Worm (Caenorhabditis elegans) whole organism, L1 larva: Measurements from ENCODE around the gene D1025.1.
A peak's percentile ranks its signal among the peaks of the same experiment; 100 is the strongest.

Experiments
- C16A3.4 ChIP-seq: fragments of 150-350 bp; optimal IDR thresholded peaks from 2 replicates; lab custom pipeline; 2014; ENCODE audit warnings: missing biosample characterization, missing genetic modification characterization
- C34B4.2 ChIP-seq: sonication (generic microtip); optimal IDR thresholded peaks from 2 replicates; lab custom pipeline; 2017; ENCODE audit warnings: mild to moderate bottlenecking, missing genetic modification characterization, missing compliant biosample characterization
- F16B12.6 ChIP-seq: fragments of 150-350 bp; optimal IDR thresholded peaks from 2 replicates; lab custom pipeline; 2014; ENCODE audit warnings: missing biosample characterization, missing genetic modification characterization
- Y116A8C.19 ChIP-seq: sonication (generic microtip); optimal IDR thresholded peaks from 2 replicates; lab custom pipeline; 2016; ENCODE audit warnings: missing compliant biosample characterization, missing genetic modification characterization, borderline replicate concordance
- ama-1 ChIP-seq: fragments of 150-350 bp; optimal IDR thresholded peaks from 2 replicates; lab custom pipeline; 2014
- blmp-1 ChIP-seq: fragments of 150-350 bp; optimal IDR thresholded peaks from 2 replicates; lab custom pipeline; 2014; ENCODE audit warnings: missing biosample characterization, missing genetic modification characterization
- ceh-8 ChIP-seq: fragments of 200-800 bp; sonication (Bioruptor generic); optimal IDR thresholded peaks from 2 replicates; lab custom pipeline; 2018; ENCODE audit warnings: mild to moderate bottlenecking, missing genetic modification characterization, moderate library complexity, missing compliant biosample characterization
- ces-1 ChIP-seq: fragments of 150-350 bp; optimal IDR thresholded peaks from 2 replicates; lab custom pipeline; 2014; ENCODE audit warnings: missing biosample characterization, missing genetic modification reagents, missing genetic modification characterization
- dpl-1 ChIP-seq, 3 experiments: fragments of 150-350 bp in 2 of 3; sonication (generic microtip) in 1 of 3; optimal IDR thresholded peaks; 2 replicates each; lab custom pipeline; 2014 to 2017; ENCODE audit warnings: missing biosample characterization in 3 of 3, missing genetic modification characterization in 3 of 3, missing genetic modification reagents in 3 of 3
- efl-1 ChIP-seq, 4 experiments: fragments of 150-350 bp; optimal IDR thresholded peaks in 3 of 4; peaks in 1 of 4; 1 replicate in 1 of 4; 2 replicates in 3 of 4; lab custom pipeline; 2014; ENCODE audit warnings: missing biosample characterization in 2 of 4, missing genetic modification characterization in 2 of 4, missing genetic modification reagents in 2 of 4
- egl-13 ChIP-seq: sonication (generic microtip); optimal IDR thresholded peaks from 2 replicates; lab custom pipeline; 2016; ENCODE audit warnings: missing genotype, missing genetic modification reagents, missing genetic modification characterization, missing compliant biosample characterization
- elt-2 ChIP-seq: sonication (generic microtip); optimal IDR thresholded peaks from 2 replicates; lab custom pipeline; 2016; ENCODE audit warnings: missing genetic modification characterization, mild to moderate bottlenecking, inconsistent platforms, missing compliant biosample characterization, missing genetic modification reagents
- elt-3 ChIP-seq, 6 experiments: fragments of 150-350 bp in 1 of 6; sonication (generic microtip); optimal IDR thresholded peaks; 2 replicates each; lab custom pipeline; 2017 to 2018; ENCODE audit warnings: missing biosample characterization in 6 of 6, missing genetic modification characterization in 6 of 6, inconsistent platforms in 1 of 6
- ets-5 ChIP-seq: fragments of 200-800 bp; sonication (Bioruptor generic); IDR thresholded peaks from 2 replicates; pipeline ENCODE4 v1.3.6; 2022; ENCODE audit warnings: missing genetic modification characterization, missing compliant biosample characterization
- fkh-8 ChIP-seq: sonication (generic microtip); optimal IDR thresholded peaks from 2 replicates; lab custom pipeline; 2016; ENCODE audit warnings: mild to moderate bottlenecking, missing genetic modification characterization, missing compliant biosample characterization
- grh-1 ChIP-seq: fragments of 200-800 bp; sonication (Bioruptor generic); IDR thresholded peaks from 2 replicates; pipeline ENCODE4 v1.3.6; 2022; ENCODE audit warnings: missing genetic modification reagents, missing genetic modification characterization, missing compliant biosample characterization
- hpl-2 ChIP-seq: fragments of 150-350 bp; optimal IDR thresholded peaks from 2 replicates; lab custom pipeline; 2014; ENCODE audit warnings: missing biosample characterization, missing genetic modification reagents, missing genetic modification characterization
- lin-14 ChIP-seq: fragments of 200-800 bp; sonication (Bioruptor generic); optimal IDR thresholded peaks from 2 replicates; lab custom pipeline; 2018; ENCODE audit warnings: mild to moderate bottlenecking, missing genetic modification characterization, moderate library complexity, missing compliant biosample characterization
- lin-35 ChIP-seq, 2 experiments: fragments of 150-350 bp; optimal IDR thresholded peaks; 2 replicates each; lab custom pipeline; 2014; ENCODE audit warnings: missing biosample characterization in 2 of 2, missing genetic modification characterization in 2 of 2, missing genetic modification reagents in 2 of 2
- lin-39 ChIP-seq: fragments of 150-350 bp; optimal IDR thresholded peaks from 2 replicates; lab custom pipeline; 2014; ENCODE audit warnings: missing biosample characterization, missing genetic modification reagents, missing genetic modification characterization
- lir-3 ChIP-seq: sonication (generic microtip); optimal IDR thresholded peaks from 2 replicates; lab custom pipeline; 2016; ENCODE audit warnings: mild to moderate bottlenecking, missing genetic modification characterization, moderate library complexity, missing compliant biosample characterization; ENCODE audit not compliant: poor library complexity
- lsy-2 ChIP-seq, 2 experiments: fragments of 150-350 bp; optimal IDR thresholded peaks; 2 replicates each; lab custom pipeline; 2014; ENCODE audit warnings: missing biosample characterization in 2 of 2, missing genetic modification characterization in 2 of 2
- mab-9 ChIP-seq: fragments of 200-800 bp; sonication (Bioruptor generic); IDR thresholded peaks from 2 replicates; pipeline ENCODE4 v1.3.6; 2022; ENCODE audit warnings: missing genetic modification reagents, missing genetic modification characterization, missing compliant biosample characterization
- mdl-1 ChIP-seq, 2 experiments: fragments of 150-350 bp; optimal IDR thresholded peaks; 2 replicates each; lab custom pipeline; 2014 to 2017; ENCODE audit warnings: missing biosample characterization in 2 of 2, missing genetic modification characterization in 2 of 2, inconsistent platforms in 1 of 2
- mef-2 ChIP-seq: fragments of 150-350 bp; optimal IDR thresholded peaks from 2 replicates; lab custom pipeline; 2014; ENCODE audit warnings: missing biosample characterization, missing genetic modification characterization
- nhr-12 ChIP-seq: sonication (generic microtip); optimal IDR thresholded peaks from 2 replicates; lab custom pipeline; 2017; ENCODE audit warnings: missing biosample characterization, missing genetic modification characterization
- nhr-237 ChIP-seq: fragments of 150-350 bp; optimal IDR thresholded peaks from 2 replicates; lab custom pipeline; 2014; ENCODE audit warnings: missing biosample characterization, missing genetic modification characterization
- nhr-28 ChIP-seq: fragments of 150-350 bp; optimal IDR thresholded peaks from 2 replicates; lab custom pipeline; 2014; ENCODE audit warnings: missing biosample characterization, missing genetic modification characterization
- nhr-47 ChIP-seq: sonication (generic microtip); optimal IDR thresholded peaks from 2 replicates; lab custom pipeline; 2016; ENCODE audit warnings: mild to moderate bottlenecking, missing genetic modification characterization, moderate library complexity, missing compliant biosample characterization
- nhr-71 ChIP-seq: sonication (generic microtip); optimal IDR thresholded peaks from 2 replicates; lab custom pipeline; 2016; ENCODE audit warnings: mild to moderate bottlenecking, missing genetic modification characterization, moderate library complexity, missing compliant biosample characterization
- nhr-76 ChIP-seq: sonication (generic microtip); optimal IDR thresholded peaks from 2 replicates; lab custom pipeline; 2017; ENCODE audit warnings: missing biosample characterization, missing genetic modification characterization
- nhr-85 ChIP-seq: sonication (generic microtip); peaks from one replicate; lab custom pipeline; 2016; ENCODE audit warnings: missing genetic modification characterization, inconsistent platforms, missing compliant biosample characterization
- nhr-90 ChIP-seq: sonication (generic microtip); optimal IDR thresholded peaks from 2 replicates; lab custom pipeline; 2016; ENCODE audit warnings: mild to moderate bottlenecking, missing genetic modification characterization, missing compliant biosample characterization; ENCODE audit not compliant: poor library complexity
- pax-3 ChIP-seq: fragments of 200-800 bp; sonication (Bioruptor generic); optimal IDR thresholded peaks from 2 replicates; lab custom pipeline; 2018; ENCODE audit warnings: mild to moderate bottlenecking, missing genetic modification characterization, moderate library complexity, missing compliant biosample characterization
- pqm-1 ChIP-seq: sonication (generic microtip); optimal IDR thresholded peaks from 3 replicates; lab custom pipeline; 2017; ENCODE audit warnings: missing biosample characterization, missing genetic modification characterization
- rnt-1 ChIP-seq: sonication (generic microtip); optimal IDR thresholded peaks from 2 replicates; lab custom pipeline; 2016; ENCODE audit warnings: mild to moderate bottlenecking, missing genetic modification characterization, moderate library complexity, missing compliant biosample characterization
- snu-23 ChIP-seq: sonication (generic microtip); optimal IDR thresholded peaks from 2 replicates; lab custom pipeline; 2016; ENCODE audit warnings: missing genetic modification characterization, missing compliant biosample characterization
- sox-4 ChIP-seq: sonication (generic microtip); optimal IDR thresholded peaks from 2 replicates; lab custom pipeline; 2016; ENCODE audit warnings: missing genetic modification characterization, missing compliant biosample characterization
- swsn-7 ChIP-seq: sonication (generic microtip); optimal IDR thresholded peaks from 2 replicates; lab custom pipeline; 2016; ENCODE audit warnings: missing genetic modification characterization, missing compliant biosample characterization
- tbx-2 ChIP-seq: sonication (generic microtip); optimal IDR thresholded peaks from 2 replicates; lab custom pipeline; 2016; ENCODE audit warnings: missing genetic modification characterization, missing compliant biosample characterization
- unc-30 ChIP-seq: sonication (generic microtip); optimal IDR thresholded peaks from 2 replicates; lab custom pipeline; 2017; ENCODE audit warnings: missing biosample characterization, missing genetic modification characterization
- vab-15 ChIP-seq: sonication (generic microtip); optimal IDR thresholded peaks from 2 replicates; lab custom pipeline; 2017; ENCODE audit warnings: missing genotype, mild to moderate bottlenecking, missing genetic modification characterization, missing compliant biosample characterization
- zip-4 ChIP-seq: fragments of 200-800 bp; sonication (Bioruptor generic); optimal IDR thresholded peaks from 2 replicates; lab custom pipeline; 2018; ENCODE audit warnings: mild to moderate bottlenecking, missing genetic modification characterization, moderate library complexity, missing compliant biosample characterization

The D1025.1 gene

ce11 chrX:14490486-14490885 lies 30.1 kb upstream of the D1025.1 start:
- TF ChIP-seq ceh-8 (GFP tag; lab: Kevin White, UChicago) (no peak), elt-2 (no peak)

- TF ChIP-seq sox-4: no peak
- TF ChIP-seq C34B4.2 (tag; lab: Kevin White, UChicago): no peak
- TF ChIP-seq zip-4 (GFP tag; lab: Kevin White, UChicago): no peak
- no peak for TF ChIP-seq hpl-2
- no peak for TF ChIP-seq lsy-2 (tag; optimal IDR thresholded peaks at IDR 0.05; lab: Kevin White, UChicago)
- no peak for TF ChIP-seq efl-1 (optimal IDR thresholded peaks at IDR 0.05; lab: Kevin White, UChicago)
- TF ChIP-seq efl-1 (GFP tag; optimal IDR thresholded peaks at IDR 0.05 in 1 of 2; lab: Kevin White, UChicago): peak in 1 of 2 experiments; percentile 20
- no peak for TF ChIP-seq dpl-1 (GFP tag; optimal IDR thresholded peaks at IDR 0.05; lab: Kevin White, UChicago)
- TF ChIP-seq egl-13 (tag; lab: Kevin White, UChicago): no peak
- no peak for TF ChIP-seq C16A3.4 (tag; lab: Kevin White, UChicago)
- peak; percentile 25 for TF ChIP-seq nhr-71 (tag; lab: Kevin White, UChicago)
- TF ChIP-seq tbx-2 (tag; lab: Kevin White, UChicago): peak; percentile 39
- no peak for TF ChIP-seq lir-3 (tag; lab: Kevin White, UChicago)
- TF ChIP-seq Y116A8C.19 (tag; lab: Kevin White, UChicago): no peak
- no peak for TF ChIP-seq mab-9 (GFP tag; lab: Robert Waterston, UW)
- TF ChIP-seq grh-1 (GFP tag; lab: Robert Waterston, UW): peak; percentile 28; the same call in 1 of the 2 replicates
- peak; percentile 17 for TF ChIP-seq snu-23 (GFP tag; lab: Kevin White, UChicago)
- TF ChIP-seq lin-39 (tag; lab: Kevin White, UChicago): no peak
- no peak for TF ChIP-seq ets-5 (GFP tag; lab: Robert Waterston, UW)
- TF ChIP-seq vab-15: no peak
- no peak for TF ChIP-seq ces-1 (GFP tag; lab: Kevin White, UChicago)
- no peak for TF ChIP-seq nhr-12 (tag; lab: Kevin White, UChicago)
- TF ChIP-seq mef-2: no peak
- no peak for TF ChIP-seq lin-35 (GFP tag; optimal IDR thresholded peaks at IDR 0.05; lab: Kevin White, UChicago)
- TF ChIP-seq F16B12.6 (tag; lab: Kevin White, UChicago): no peak
- no peak for TF ChIP-seq pqm-1 (tag; lab: Kevin White, UChicago)
- no peak for TF ChIP-seq pax-3 (tag; lab: Kevin White, UChicago)
- peak; percentile 1 for TF ChIP-seq rnt-1 (tag; lab: Kevin White, UChicago)
- no peak for TF ChIP-seq nhr-76 (tag; lab: Kevin White, UChicago)
- TF ChIP-seq nhr-237 (tag; lab: Kevin White, UChicago): no peak
- TF ChIP-seq ama-1 (lab: Kevin White, UChicago): peak; percentile 68
- TF ChIP-seq lin-14 (GFP tag; lab: Kevin White, UChicago): peak; percentile 54
- peak; percentile 44 for TF ChIP-seq blmp-1 (tag; lab: Kevin White, UChicago)
- peak; percentile 80 for TF ChIP-seq nhr-85 (tag; lab: Kevin White, UChicago)
- TF ChIP-seq elt-2: no peak
- TF ChIP-seq unc-30 (tag; lab: Kevin White, UChicago): no peak
- TF ChIP-seq nhr-90 (tag; lab: Kevin White, UChicago): no peak
- TF ChIP-seq mdl-1 (tag; optimal IDR thresholded peaks at IDR 0.05; lab: Kevin White, UChicago): no peak
- no peak for TF ChIP-seq elt-3 (tag; optimal IDR thresholded peaks at IDR 0.05; lab: Kevin White, UChicago)
- TF ChIP-seq fkh-8 (tag; lab: Kevin White, UChicago): no peak
- no peak for TF ChIP-seq swsn-7 (tag; lab: Kevin White, UChicago)
- TF ChIP-seq nhr-47 (tag; lab: Kevin White, UChicago): no peak
- no peak for TF ChIP-seq nhr-28 (tag; lab: Kevin White, UChicago)
These were observed 29.5 kb upstream of the D1025.1 start for ce11 chrX:14491103-14491502.
